Worm (Caenorhabditis elegans) whole organism, L1 larva: ENCODE data around the gene sbsp-1.
"Not testable (repeated sequence)": the region's sequence is repeated elsewhere in the genome, so short reads cannot be mapped to it uniquely, and the experiment has no call there.

Experiments
- C04F5.9 ChIP-seq: sonication (generic microtip); optimal IDR thresholded peaks from 2 replicates; lab custom pipeline; 2016; ENCODE audit warnings: missing genetic modification characterization, missing compliant biosample characterization
- C16A3.4 ChIP-seq: fragments of 150-350 bp; optimal IDR thresholded peaks from 2 replicates; lab custom pipeline; 2014; ENCODE audit warnings: missing biosample characterization, missing genetic modification characterization
- C34B4.2 ChIP-seq: sonication (generic microtip); optimal IDR thresholded peaks from 2 replicates; lab custom pipeline; 2017; ENCODE audit warnings: mild to moderate bottlenecking, missing genetic modification characterization, missing compliant biosample characterization
- aha-1 ChIP-seq: fragments of 150-350 bp; optimal IDR thresholded peaks from 2 replicates; lab custom pipeline; 2014; ENCODE audit warnings: missing biosample characterization, missing genetic modification characterization
- ama-1 ChIP-seq: fragments of 150-350 bp; optimal IDR thresholded peaks from 2 replicates; lab custom pipeline; 2014
- blmp-1 ChIP-seq: fragments of 150-350 bp; optimal IDR thresholded peaks from 2 replicates; lab custom pipeline; 2014; ENCODE audit warnings: missing biosample characterization, missing genetic modification characterization
- ceh-63 ChIP-seq: fragments of 200-800 bp; sonication (Bioruptor generic); optimal IDR thresholded peaks from 2 replicates; lab custom pipeline; 2018; ENCODE audit warnings: mild to moderate bottlenecking, missing genetic modification characterization, missing compliant biosample characterization
- ceh-82 ChIP-seq, 3 experiments: fragments of 150-350 bp in 1 of 3; sonication (generic microtip) in 2 of 3; optimal IDR thresholded peaks; 2 replicates each; lab custom pipeline; 2014 to 2017; ENCODE audit warnings: missing biosample characterization in 3 of 3, missing genetic modification characterization in 3 of 3
- ces-1 ChIP-seq: fragments of 150-350 bp; optimal IDR thresholded peaks from 2 replicates; lab custom pipeline; 2014; ENCODE audit warnings: missing biosample characterization, missing genetic modification reagents, missing genetic modification characterization
- dsc-1 ChIP-seq: sonication (generic microtip); optimal IDR thresholded peaks from 2 replicates; lab custom pipeline; 2016; ENCODE audit warnings: mild to moderate bottlenecking, missing genetic modification characterization, missing compliant biosample characterization
- efl-3 ChIP-seq: fragments of 200-800 bp; sonication (Bioruptor generic); optimal IDR thresholded peaks from 2 replicates; lab custom pipeline; 2018; ENCODE audit warnings: mild to moderate bottlenecking, missing genetic modification characterization, missing compliant biosample characterization
- egl-27 ChIP-seq, 2 experiments: fragments of 150-350 bp in 1 of 2; sonication (generic microtip); optimal IDR thresholded peaks; 3 replicates each; lab custom pipeline; 2017 to 2018; ENCODE audit warnings: missing biosample characterization in 2 of 2, missing genetic modification characterization in 2 of 2, missing genetic modification reagents in 2 of 2
- fkh-10 ChIP-seq: sonication (generic microtip); optimal IDR thresholded peaks from 2 replicates; lab custom pipeline; 2017; ENCODE audit warnings: missing biosample characterization, missing genetic modification reagents, missing genetic modification characterization
- fkh-8 ChIP-seq: sonication (generic microtip); optimal IDR thresholded peaks from 2 replicates; lab custom pipeline; 2016; ENCODE audit warnings: mild to moderate bottlenecking, missing genetic modification characterization, missing compliant biosample characterization
- grh-1 ChIP-seq: fragments of 200-800 bp; sonication (Bioruptor generic); IDR thresholded peaks from 2 replicates; pipeline ENCODE4 v1.3.6; 2022; ENCODE audit warnings: missing genetic modification reagents, missing genetic modification characterization, missing compliant biosample characterization
- hlh-4 ChIP-seq: sonication (generic microtip); optimal IDR thresholded peaks from 2 replicates; lab custom pipeline; 2016; ENCODE audit warnings: mild to moderate bottlenecking, missing genetic modification characterization, missing compliant biosample characterization
- hpl-2 ChIP-seq: fragments of 150-350 bp; optimal IDR thresholded peaks from 2 replicates; lab custom pipeline; 2014; ENCODE audit warnings: missing biosample characterization, missing genetic modification reagents, missing genetic modification characterization
- irx-1 ChIP-seq: sonication (generic microtip); optimal IDR thresholded peaks from 2 replicates; lab custom pipeline; 2016; ENCODE audit warnings: missing genetic modification characterization, missing compliant biosample characterization
- jun-1 ChIP-seq: fragments of 150-350 bp; optimal IDR thresholded peaks from 2 replicates; lab custom pipeline; 2014; ENCODE audit warnings: missing biosample characterization, missing genetic modification reagents, missing genetic modification characterization
- lin-14 ChIP-seq: fragments of 200-800 bp; sonication (Bioruptor generic); optimal IDR thresholded peaks from 2 replicates; lab custom pipeline; 2018; ENCODE audit warnings: mild to moderate bottlenecking, missing genetic modification characterization, moderate library complexity, missing compliant biosample characterization
- lin-35 ChIP-seq, 2 experiments: fragments of 150-350 bp; optimal IDR thresholded peaks; 2 replicates each; lab custom pipeline; 2014; ENCODE audit warnings: missing biosample characterization in 2 of 2, missing genetic modification characterization in 2 of 2, missing genetic modification reagents in 2 of 2
- lin-39 ChIP-seq: fragments of 150-350 bp; optimal IDR thresholded peaks from 2 replicates; lab custom pipeline; 2014; ENCODE audit warnings: missing biosample characterization, missing genetic modification reagents, missing genetic modification characterization
- mep-1 ChIP-seq: fragments of 150-350 bp; optimal IDR thresholded peaks from 2 replicates; lab custom pipeline; 2014; ENCODE audit warnings: missing biosample characterization, missing genetic modification characterization
- nhr-11 ChIP-seq: fragments of 150-350 bp; optimal IDR thresholded peaks from 2 replicates; lab custom pipeline; 2014; ENCODE audit warnings: missing biosample characterization, missing genetic modification characterization
- nhr-19 ChIP-seq: fragments of 200-800 bp; sonication (Bioruptor generic); conservative IDR thresholded peaks from 2 replicates; pipeline ENCODE4 v1.3.6; 2022; ENCODE audit warnings: missing genetic modification characterization, missing compliant biosample characterization
- nhr-20 ChIP-seq: sonication (generic microtip); optimal IDR thresholded peaks from 2 replicates; lab custom pipeline; 2016; ENCODE audit warnings: mild to moderate bottlenecking, missing genetic modification characterization, missing compliant biosample characterization
- nhr-47 ChIP-seq: sonication (generic microtip); optimal IDR thresholded peaks from 2 replicates; lab custom pipeline; 2016; ENCODE audit warnings: mild to moderate bottlenecking, missing genetic modification characterization, moderate library complexity, missing compliant biosample characterization
- nhr-77 ChIP-seq: fragments of 150-350 bp; optimal IDR thresholded peaks from 2 replicates; lab custom pipeline; 2014; ENCODE audit warnings: missing biosample characterization, missing genetic modification characterization
- nhr-85 ChIP-seq: sonication (generic microtip); peaks from one replicate; lab custom pipeline; 2016; ENCODE audit warnings: missing genetic modification characterization, inconsistent platforms, missing compliant biosample characterization
- pax-3 ChIP-seq: fragments of 200-800 bp; sonication (Bioruptor generic); optimal IDR thresholded peaks from 2 replicates; lab custom pipeline; 2018; ENCODE audit warnings: mild to moderate bottlenecking, missing genetic modification characterization, moderate library complexity, missing compliant biosample characterization
- pqm-1 ChIP-seq: sonication (generic microtip); optimal IDR thresholded peaks from 3 replicates; lab custom pipeline; 2017; ENCODE audit warnings: missing biosample characterization, missing genetic modification characterization
- snu-23 ChIP-seq: sonication (generic microtip); optimal IDR thresholded peaks from 2 replicates; lab custom pipeline; 2016; ENCODE audit warnings: missing genetic modification characterization, missing compliant biosample characterization
- sox-4 ChIP-seq: sonication (generic microtip); optimal IDR thresholded peaks from 2 replicates; lab custom pipeline; 2016; ENCODE audit warnings: missing genetic modification characterization, missing compliant biosample characterization
- sptf-1 ChIP-seq: fragments of 150-350 bp; optimal IDR thresholded peaks from 2 replicates; lab custom pipeline; 2014; ENCODE audit warnings: missing biosample characterization, missing genetic modification characterization
- swsn-7 ChIP-seq: sonication (generic microtip); optimal IDR thresholded peaks from 2 replicates; lab custom pipeline; 2016; ENCODE audit warnings: missing genetic modification characterization, missing compliant biosample characterization
- tlp-1 ChIP-seq: fragments of 150-350 bp; optimal IDR thresholded peaks from 2 replicates; lab custom pipeline; 2014; ENCODE audit warnings: missing biosample characterization, missing genetic modification characterization
- unc-62 ChIP-seq: fragments of 150-350 bp; optimal IDR thresholded peaks from 2 replicates; lab custom pipeline; 2014; ENCODE audit warnings: missing biosample characterization, missing genetic modification reagents, missing genetic modification characterization
- unc-86 ChIP-seq: sonication (generic microtip); optimal IDR thresholded peaks from 2 replicates; lab custom pipeline; 2016; ENCODE audit warnings: missing genetic modification characterization, missing compliant biosample characterization
- unc-98 ChIP-seq: fragments of 200-800 bp; sonication (Bioruptor generic); IDR thresholded peaks from 2 replicates; pipeline ENCODE4 v1.3.6; 2022; ENCODE audit warnings: missing genetic modification characterization, missing compliant biosample characterization
- xbp-1 ChIP-seq: sonication (generic microtip); optimal IDR thresholded peaks from 2 replicates; lab custom pipeline; 2016; ENCODE audit warnings: missing genetic modification characterization, missing compliant biosample characterization
- zag-1 ChIP-seq: fragments of 150-350 bp; optimal IDR thresholded peaks from 2 replicates; lab custom pipeline; 2014; ENCODE audit warnings: missing biosample characterization, missing genetic modification characterization
- zip-4 ChIP-seq: fragments of 200-800 bp; sonication (Bioruptor generic); optimal IDR thresholded peaks from 2 replicates; lab custom pipeline; 2018; ENCODE audit warnings: mild to moderate bottlenecking, missing genetic modification characterization, moderate library complexity, missing compliant biosample characterization
- ztf-11 ChIP-seq, 2 experiments: sonication (generic microtip); optimal IDR thresholded peaks; 2 replicates each; lab custom pipeline; 2016 to 2017; ENCODE audit warnings: missing genetic modification characterization in 2 of 2, missing biosample characterization in 1 of 2, missing compliant biosample characterization in 1 of 2

The sbsp-1 gene

DNA sequence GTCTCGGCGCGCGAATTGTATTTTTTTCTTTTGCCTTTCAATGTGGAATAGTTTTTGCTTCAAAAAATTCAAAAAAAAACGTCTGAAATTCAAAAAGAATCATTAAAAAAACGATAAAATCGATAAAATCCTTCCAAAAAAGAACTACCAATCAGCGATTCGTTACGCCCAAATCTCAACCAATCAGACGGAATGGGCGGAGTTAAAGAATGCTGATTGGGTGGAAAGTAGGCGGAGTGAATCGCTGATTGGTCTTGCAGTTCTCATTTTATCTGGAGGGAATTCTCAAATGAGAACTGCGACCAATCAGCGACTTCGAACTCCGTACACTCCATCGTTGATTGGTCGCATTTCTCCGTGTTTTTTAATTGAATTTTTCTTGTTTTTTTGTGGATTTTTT, 27.6 kb upstream of the sbsp-1 start:
- no peak for TF ChIP-seq mep-1 (tag; lab: Kevin White, UChicago)
- no peak for TF ChIP-seq lin-35 (GFP tag; optimal IDR thresholded peaks at IDR 0.05; lab: Kevin White, UChicago)
- no peak for TF ChIP-seq hlh-4 (tag; lab: Kevin White, UChicago)
- TF ChIP-seq sptf-1 (tag; lab: Kevin White, UChicago) = no peak
- no peak for TF ChIP-seq sox-4 (tag; lab: Kevin White, UChicago)
- no peak for TF ChIP-seq C04F5.9 (tag; lab: Kevin White, UChicago)
- TF ChIP-seq pqm-1 (tag; lab: Kevin White, UChicago) = no peak
- no peak for TF ChIP-seq nhr-47 (tag; lab: Kevin White, UChicago)
- no peak for TF ChIP-seq ceh-82 (tag; optimal IDR thresholded peaks at IDR 0.05; lab: Kevin White, UChicago)
- TF ChIP-seq nhr-11 (tag; lab: Kevin White, UChicago) = no peak
- TF ChIP-seq tlp-1 (tag; lab: Kevin White, UChicago) = no peak
- no peak for TF ChIP-seq pax-3 (tag; lab: Kevin White, UChicago)
- no peak for TF ChIP-seq unc-98 (GFP tag; lab: Robert Waterston, UW)
- no peak for TF ChIP-seq nhr-85 (tag; lab: Kevin White, UChicago)
- no peak for TF ChIP-seq nhr-19 (GFP tag; lab: Robert Waterston, UW)
- TF ChIP-seq jun-1 = no peak

DNA sequence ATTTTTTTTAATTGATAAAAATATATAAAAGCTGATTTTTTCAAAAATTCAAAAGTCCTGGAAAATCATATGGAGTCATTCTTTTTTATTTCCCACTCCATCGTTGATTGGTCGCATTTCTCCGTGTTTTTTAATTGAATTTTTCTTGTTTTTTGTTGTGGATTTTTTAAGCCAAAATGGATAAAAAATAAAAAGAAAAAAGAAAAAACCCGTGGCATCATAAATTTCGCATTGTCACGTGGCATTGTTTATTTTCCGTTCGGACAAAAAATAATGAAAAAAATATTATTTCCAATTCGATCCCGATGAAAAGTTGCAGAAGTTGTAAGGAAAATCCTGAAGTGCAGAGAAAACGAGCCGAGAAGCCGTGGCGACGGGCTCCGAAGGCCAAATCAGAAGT, 27.1 kb upstream of the sbsp-1 start, which contains the start of gene klp-7:
klp-7 (plus strand) TSS at position 301 of the 400 bp plus-strand sequence.
- TF ChIP-seq zag-1, dsc-1, blmp-1 (tag; lab: Kevin White, UChicago): not testable (repeated sequence)

ce11 chrIII:10806821-10807220, 25.9 kb upstream of the sbsp-1 start:
- TF ChIP-seq ces-1 = no peak
- no peak for TF ChIP-seq dsc-1 (tag; lab: Kevin White, UChicago)
- no peak for TF ChIP-seq fkh-10 (GFP tag; lab: Kevin White, UChicago)
- TF ChIP-seq ceh-63 (GFP tag; lab: Kevin White, UChicago) = no peak
- no peak for TF ChIP-seq hpl-2 (GFP tag; lab: Kevin White, UChicago)
- no peak for TF ChIP-seq C34B4.2 (tag; lab: Kevin White, UChicago)
- TF ChIP-seq sptf-1 (tag; lab: Kevin White, UChicago) = no peak
- TF ChIP-seq nhr-77 (tag; lab: Kevin White, UChicago) = no peak
- no peak for TF ChIP-seq xbp-1 (tag; lab: Kevin White, UChicago)
- TF ChIP-seq fkh-8 (tag; lab: Kevin White, UChicago) = peak; percentile 48
- TF ChIP-seq irx-1 (tag; lab: Kevin White, UChicago) = no peak
- peak; percentile 26 for TF ChIP-seq zip-4 (GFP tag; lab: Kevin White, UChicago)
- TF ChIP-seq efl-3 (GFP tag; lab: Kevin White, UChicago) = no peak
- TF ChIP-seq grh-1 (GFP tag; lab: Robert Waterston, UW) = 0 out of 2 replicates have a peak, but pooled peaks have one; percentile 5
- peak in 1 of 3 experiments; percentile 16 for TF ChIP-seq ceh-82 (tag; optimal IDR thresholded peaks at IDR 0.05; lab: Kevin White, UChicago)
- TF ChIP-seq sox-4 (tag; lab: Kevin White, UChicago) = no peak
- no peak for TF ChIP-seq egl-27 (tag; optimal IDR thresholded peaks at IDR 0.05; lab: Kevin White, UChicago)
- TF ChIP-seq lin-14 (GFP tag; lab: Kevin White, UChicago) = peak; percentile 65

- TF ChIP-seq nhr-77 (tag; lab: Kevin White, UChicago) (no peak), ama-1 (lab: Kevin White, UChicago) (no peak), nhr-20 (tag; lab: Kevin White, UChicago) (no peak), efl-3 (GFP tag; lab: Kevin White, UChicago) (no peak), unc-62 (GFP tag; lab: Kevin White, UChicago) (no peak), snu-23 (GFP tag; lab: Kevin White, UChicago) (no peak), C34B4.2 (tag; lab: Kevin White, UChicago) (no peak), C16A3.4 (no peak), sptf-1 (tag; lab: Kevin White, UChicago) (no peak), tlp-1 (tag; lab: Kevin White, UChicago) (no peak), swsn-7 (tag; lab: Kevin White, UChicago) (no peak), ztf-11 (tag; optimal IDR thresholded peaks at IDR 0.05; lab: Kevin White, UChicago) (no peak), aha-1 (tag; lab: Kevin White, UChicago) (no peak), zip-4 (GFP tag; lab: Kevin White, UChicago) (no peak), unc-86 (tag; lab: Kevin White, UChicago) (no peak), lin-39 (tag; lab: Kevin White, UChicago) (no peak), egl-27 (tag; optimal IDR thresholded peaks at IDR 0.05; lab: Kevin White, UChicago) (no peak)
Observed at ce11 chrIII:10807236-10807635, 25.5 kb upstream of the sbsp-1 start.
